Worm (Caenorhabditis elegans): ENCODE data around the gene fipr-9.

The fipr-9 gene

DNA sequence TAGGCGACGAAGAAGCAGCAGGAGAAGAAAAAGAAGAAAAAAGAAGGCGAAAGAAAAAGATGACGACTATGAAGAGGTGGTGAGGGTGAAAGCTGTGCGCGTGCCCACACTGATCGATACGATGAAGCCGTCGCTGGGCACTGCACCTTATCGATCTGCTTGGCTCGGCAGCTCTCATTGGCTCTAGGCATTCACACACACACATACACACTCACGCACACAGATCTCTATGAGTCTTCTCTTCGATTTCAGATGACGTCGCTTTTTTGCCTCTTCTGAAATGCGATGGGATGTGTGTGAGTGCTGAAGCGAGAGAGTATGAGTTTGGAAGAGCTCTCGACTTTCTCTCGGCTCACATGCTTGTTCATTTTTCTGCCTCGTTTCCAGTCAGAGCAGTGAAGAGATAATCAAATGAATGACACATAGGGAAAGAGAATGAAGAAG lies 46.8 kb upstream of the fipr-9 start (continued):
- TF ChIP-seq efl-3 (GFP tag; optimal IDR thresholded peaks at IDR 0.05): no peak
- peak; percentile 66 for TF ChIP-seq xbp-1 (tag; optimal IDR thresholded peaks at IDR 0.05)
- peak; percentile 41 for TF ChIP-seq jun-1 (tag; optimal IDR thresholded peaks at IDR 0.05)
- no peak for TF ChIP-seq nhr-76 (tag; optimal IDR thresholded peaks at IDR 0.05)
- TF ChIP-seq efl-1 (optimal IDR thresholded peaks at IDR 0.05): peak; percentile 44 to 53
- TF ChIP-seq efl-1 (GFP tag; optimal IDR thresholded peaks at IDR 0.05 in 1 of 2): peak in 1 of 2 experiments; percentile 19
- no peak for TF ChIP-seq Y116A8C.19 (tag; optimal IDR thresholded peaks at IDR 0.05; ENCODE audit: borderline replicate concordance)
- no peak for TF ChIP-seq lir-3 (tag; optimal IDR thresholded peaks at IDR 0.05; ENCODE audit: poor library complexity)
- TF ChIP-seq egl-13 (tag; optimal IDR thresholded peaks at IDR 0.05): peak; percentile 91
- TF ChIP-seq vab-15 (tag; optimal IDR thresholded peaks at IDR 0.05): no peak
- no peak for TF ChIP-seq unc-130 (tag; optimal IDR thresholded peaks at IDR 0.05)
- peak in 1 of 2 experiments; percentile 25 for TF ChIP-seq ztf-11 (tag; optimal IDR thresholded peaks at IDR 0.05)
- no peak for TF ChIP-seq unc-30 (tag; optimal IDR thresholded peaks at IDR 0.05)
- no peak for TF ChIP-seq dpl-1 (GFP tag; optimal IDR thresholded peaks at IDR 0.05)
- TF ChIP-seq elt-3 (tag; optimal IDR thresholded peaks at IDR 0.05): no peak
- TF ChIP-seq egl-27 (tag; optimal IDR thresholded peaks at IDR 0.05): peak in 1 of 2 experiments; percentile 27
- peak; percentile 82 for TF ChIP-seq tbx-2 (tag; optimal IDR thresholded peaks at IDR 0.05)
- TF ChIP-seq skn-1 (tag; optimal IDR thresholded peaks at IDR 0.05): no peak
- no peak for TF ChIP-seq nhr-11 (tag; optimal IDR thresholded peaks at IDR 0.05)
- peak; percentile 45 for TF ChIP-seq snpc-4 (tag; optimal IDR thresholded peaks at IDR 0.05)
- no peak for TF ChIP-seq C34B4.2 (tag; optimal IDR thresholded peaks at IDR 0.05)
- TF ChIP-seq irx-1 (tag; optimal IDR thresholded peaks at IDR 0.05): peak; percentile 55
- TF ChIP-seq nhr-71 (tag; optimal IDR thresholded peaks at IDR 0.05): peak; percentile 90
- no peak for TF ChIP-seq tlp-1 (tag; optimal IDR thresholded peaks at IDR 0.05)
- TF ChIP-seq dsc-1 (tag; optimal IDR thresholded peaks at IDR 0.05): peak; percentile 68
- no peak for TF ChIP-seq sup-37 (GFP tag; optimal IDR thresholded peaks at IDR 0.05)
- TF ChIP-seq nhr-47 (tag; optimal IDR thresholded peaks at IDR 0.05): peak; percentile 87
- peak; percentile 53 for TF ChIP-seq mef-2 (tag; optimal IDR thresholded peaks at IDR 0.05)
- no peak for TF ChIP-seq aha-1 (tag; optimal IDR thresholded peaks at IDR 0.05)
- no peak for TF ChIP-seq elt-2 (tag; optimal IDR thresholded peaks at IDR 0.05)
- TF ChIP-seq isw-1 (GFP tag; IDR thresholded peaks at IDR 0.05): peak; percentile 78
- no peak for TF ChIP-seq ceh-63 (GFP tag; optimal IDR thresholded peaks at IDR 0.05)
- TF ChIP-seq zag-1 (tag; optimal IDR thresholded peaks at IDR 0.05): peak; percentile 75
- no peak for TF ChIP-seq grh-1 (GFP tag; IDR thresholded peaks at IDR 0.05)
- TF ChIP-seq nhr-12 (tag; optimal IDR thresholded peaks at IDR 0.05): no peak
- peak; percentile 97 for TF ChIP-seq fkh-10 (GFP tag; optimal IDR thresholded peaks at IDR 0.05)
- peak; percentile 46; the same call in 1 of the 2 replicates for TF ChIP-seq ceh-88 (GFP tag; IDR thresholded peaks at IDR 0.05)
- peak in 1 of 2 experiments; percentile 51 for TF ChIP-seq mdl-1 (tag; optimal IDR thresholded peaks at IDR 0.05)
- peak; percentile 74 for TF ChIP-seq fos-1 (tag; optimal IDR thresholded peaks at IDR 0.05)
- TF ChIP-seq C16A3.4 (tag; optimal IDR thresholded peaks at IDR 0.05): no peak
- TF ChIP-seq nhr-77 (tag; optimal IDR thresholded peaks at IDR 0.05): no peak
- TF ChIP-seq aly-2 (tag; optimal IDR thresholded peaks at IDR 0.05): no peak
- no peak for TF ChIP-seq ets-5 (GFP tag; IDR thresholded peaks at IDR 0.05)
- TF ChIP-seq unc-98 (GFP tag; IDR thresholded peaks at IDR 0.05): no peak
- TF ChIP-seq C04F5.9 (tag; optimal IDR thresholded peaks at IDR 0.05): no peak
- TF ChIP-seq sox-4 (tag; optimal IDR thresholded peaks at IDR 0.05): peak; percentile 43
- no peak for TF ChIP-seq alr-1 (tag; optimal IDR thresholded peaks at IDR 0.05; ENCODE audit: borderline replicate concordance)

Data from whole organism, L1 larva.